Fruit fly (Drosophila melanogaster) whole organism, embryonic: ENCODE data around the gene CG16789.

Experiments
- ATbp ChIP-seq: fragments of 200-800 bp; sonication (Bioruptor generic); optimal IDR thresholded peaks from 2 replicates; lab custom pipeline; 2017; ENCODE audit warnings: missing biosample characterization, mild to moderate bottlenecking, missing genetic modification characterization, missing genetic modification reagents
- Ada2b ChIP-seq: fragments of 200-800 bp; sonication (Bioruptor generic); IDR thresholded peaks from 2 replicates; pipeline ENCODE4 v1.3.6; 2022; ENCODE audit warnings: missing biosample characterization, missing genetic modification characterization
- Antp ChIP-seq: fragments of 200-800 bp; sonication (Bioruptor generic); optimal IDR thresholded peaks from 3 replicates; lab custom pipeline; 2016; ENCODE audit warnings: missing biosample characterization, missing genetic modification characterization
- Atf6 ChIP-seq: fragments of 200-800 bp; sonication (Bioruptor generic); IDR thresholded peaks from 2 replicates; pipeline ENCODE4 v1.3.6; 2022; ENCODE audit warnings: missing biosample characterization, missing genetic modification characterization
- Bteb2 ChIP-seq: fragments of 200-800 bp; sonication (Bioruptor generic); optimal IDR thresholded peaks from 2 replicates; lab custom pipeline; 2016; ENCODE audit warnings: missing biosample characterization, missing genetic modification characterization
- CG10267 ChIP-seq: fragments of 200-800 bp; sonication (Bioruptor generic); optimal IDR thresholded peaks from 2 replicates; lab custom pipeline; 2018; ENCODE audit warnings: missing biosample characterization, mild to moderate bottlenecking, missing genetic modification characterization, moderate library complexity
- CG10462 ChIP-seq: fragments of 200-800 bp; sonication (Bioruptor generic); optimal IDR thresholded peaks from 2 replicates; lab custom pipeline; 2016; ENCODE audit warnings: missing biosample characterization, missing genetic modification characterization
- CG11247 ChIP-seq: fragments of 200-800 bp; sonication (Bioruptor generic); IDR thresholded peaks from 2 replicates; pipeline ENCODE4 v1.3.6; 2022; ENCODE audit warnings: missing biosample characterization, missing genetic modification characterization
- CG11456 ChIP-seq: fragments of 200-800 bp; sonication (Bioruptor generic); IDR thresholded peaks from 3 replicates; pipeline ENCODE4 v1.3.6; 2022; ENCODE audit warnings: missing biosample characterization, missing genetic modification characterization
- CG13287 ChIP-seq: fragments of 200-800 bp; sonication (Bioruptor generic); IDR thresholded peaks from 2 replicates; pipeline ENCODE4 v1.3.6; 2022; ENCODE audit warnings: missing biosample characterization, missing genetic modification characterization; ENCODE audit not compliant: partially characterized antibody
- CG13424 ChIP-seq: fragments of 200-800 bp; sonication (Bioruptor generic); optimal IDR thresholded peaks from 2 replicates; lab custom pipeline; 2019; ENCODE audit warnings: missing biosample characterization, mild to moderate bottlenecking, missing genetic modification characterization, moderate library complexity
- CG17829 ChIP-seq: fragments of 200-800 bp; optimal IDR thresholded peaks from 2 replicates; lab custom pipeline; 2019; ENCODE audit warnings: missing biosample characterization, mild to moderate bottlenecking, missing genetic modification characterization, moderate library complexity
- CG32767 ChIP-seq: fragments of 200-800 bp; sonication (Bioruptor generic); IDR thresholded peaks from 2 replicates; pipeline ENCODE4 v1.3.6; 2022; ENCODE audit warnings: missing biosample characterization, missing genetic modification characterization
- CG3726 ChIP-seq: fragments of 200-800 bp; sonication (Bioruptor generic); IDR thresholded peaks from 3 replicates; pipeline ENCODE4, ENCODE4 v1.3.6; 2022; ENCODE audit warnings: missing biosample characterization, missing genetic modification characterization
- CG4854 ChIP-seq: fragments of 200-800 bp; sonication (Bioruptor generic); optimal IDR thresholded peaks from 2 replicates; lab custom pipeline; 2016; ENCODE audit warnings: missing biosample characterization, missing genetic modification characterization, inconsistent platforms
- CG5180 ChIP-seq: fragments of 200-800 bp; sonication (Bioruptor generic); optimal IDR thresholded peaks from 3 replicates; lab custom pipeline; 2017; ENCODE audit warnings: missing biosample characterization, missing genetic modification characterization, mild to moderate bottlenecking, moderate library complexity, missing genetic modification reagents
- CG6254 ChIP-seq: fragments of 200-800 bp; sonication (Bioruptor generic); optimal IDR thresholded peaks from 3 replicates; lab custom pipeline; 2017; ENCODE audit warnings: mild to moderate bottlenecking, missing biosample characterization, missing genetic modification reagents, missing genetic modification characterization
- CG6272 ChIP-seq: fragments of 200-800 bp; sonication (Bioruptor generic); IDR thresholded peaks from 2 replicates; pipeline ENCODE4 v1.3.6; 2022; ENCODE audit warnings: missing biosample characterization, missing genetic modification characterization
- CG6683 ChIP-seq: fragments of 200-800 bp; sonication (Bioruptor generic); optimal IDR thresholded peaks from 2 replicates; lab custom pipeline; 2017; ENCODE audit warnings: missing biosample characterization, mild to moderate bottlenecking, missing genetic modification characterization, missing genetic modification reagents
- CG9727 ChIP-seq: fragments of 200-800 bp; sonication (Bioruptor generic); optimal IDR thresholded peaks from 3 replicates; lab custom pipeline; 2017; ENCODE audit warnings: missing biosample characterization, mild to moderate bottlenecking, missing genetic modification characterization
- CkIIα-i1 ChIP-seq: fragments of 200-800 bp; sonication (Bioruptor generic); IDR thresholded peaks from 2 replicates; pipeline ENCODE4 v1.3.6; 2022; ENCODE audit warnings: missing biosample characterization, missing genetic modification characterization
- Fer1 ChIP-seq: fragments of 200-800 bp; sonication (Bioruptor generic); optimal IDR thresholded peaks from 2 replicates; lab custom pipeline; 2017; ENCODE audit warnings: missing biosample characterization, mild to moderate bottlenecking, missing genetic modification characterization
- HLH54F ChIP-seq: fragments of 200-800 bp; sonication (Bioruptor generic); optimal IDR thresholded peaks from 3 replicates; lab custom pipeline; 2016; ENCODE audit warnings: missing biosample characterization, missing genetic modification characterization
- HmgZ ChIP-seq: fragments of 200-800 bp; sonication (Bioruptor generic); optimal IDR thresholded peaks from 2 replicates; lab custom pipeline; 2018; ENCODE audit warnings: missing biosample characterization, mild to moderate bottlenecking, missing genetic modification characterization
- MESR4 ChIP-seq: fragments of 200-800 bp; sonication (Bioruptor generic); optimal IDR thresholded peaks from 2 replicates; lab custom pipeline; 2018; ENCODE audit warnings: missing biosample characterization, mild to moderate bottlenecking, missing genetic modification characterization, moderate library complexity
- Mrtf ChIP-seq: fragments of 200-800 bp; sonication (Bioruptor generic); IDR thresholded peaks from 3 replicates; pipeline ENCODE4 v1.3.6; 2022; ENCODE audit warnings: missing biosample characterization, missing genetic modification characterization
- Nf-YA ChIP-seq: fragments of 200-800 bp; sonication (Bioruptor generic); IDR thresholded peaks from 2 replicates; pipeline ENCODE4 v1.3.6; 2022; ENCODE audit warnings: missing biosample characterization, missing genetic modification characterization
- Oaz ChIP-seq: fragments of 200-800 bp; sonication (Bioruptor generic); IDR thresholded peaks from 2 replicates; pipeline ENCODE4 v1.3.6; 2022; ENCODE audit warnings: missing biosample characterization, missing genetic modification characterization
- Pdp1 ChIP-seq, 2 experiments: fragments of 200-800 bp; sonication (Bioruptor generic); optimal IDR thresholded peaks; 3 replicates each; lab custom pipeline; 2016; ENCODE audit warnings: missing biosample characterization in 2 of 2, missing genetic modification characterization in 2 of 2, mild to moderate bottlenecking in 1 of 2, moderate library complexity in 1 of 2
- TFAM ChIP-seq: fragments of 200-800 bp; sonication (Bioruptor generic); optimal IDR thresholded peaks from 2 replicates; lab custom pipeline; 2017; ENCODE audit warnings: missing biosample characterization, missing genetic modification characterization, inconsistent platforms
- Taf1 ChIP-seq: fragments of 200-800 bp; sonication (Bioruptor generic); IDR thresholded peaks from 2 replicates; pipeline ENCODE4 v1.3.6; 2022; ENCODE audit warnings: missing biosample characterization, missing genetic modification characterization
- Xbp1 ChIP-seq: fragments of 200-800 bp; sonication (Bioruptor generic); optimal IDR thresholded peaks from 3 replicates; lab custom pipeline; 2016; ENCODE audit warnings: missing biosample characterization, mild to moderate bottlenecking, missing genetic modification characterization
- ac ChIP-seq: fragments of 200-800 bp; sonication (Bioruptor generic); optimal IDR thresholded peaks from 3 replicates; lab custom pipeline; 2017; ENCODE audit warnings: missing biosample characterization, mild to moderate bottlenecking, missing genetic modification characterization
- al ChIP-seq: fragments of 200-800 bp; sonication (Bioruptor generic); IDR thresholded peaks from 2 replicates; pipeline ENCODE4 v1.3.6; 2022; ENCODE audit warnings: missing biosample characterization, missing genetic modification characterization
- fd102C ChIP-seq: fragments of 200-800 bp; sonication (Bioruptor generic); optimal IDR thresholded peaks from 2 replicates; lab custom pipeline; 2018; ENCODE audit warnings: missing biosample characterization, mild to moderate bottlenecking, missing genetic modification characterization, moderate library complexity
- gem ChIP-seq: fragments of 200-800 bp; sonication (Bioruptor generic); optimal IDR thresholded peaks from 2 replicates; lab custom pipeline; 2019; ENCODE audit warnings: missing biosample characterization, mild to moderate bottlenecking, missing genetic modification characterization, moderate library complexity
- hb ChIP-seq: fragments of 200-800 bp; sonication (Bioruptor generic); IDR thresholded peaks from 3 replicates; pipeline ENCODE4 v1.3.6; 2022; ENCODE audit warnings: missing biosample characterization, missing genetic modification characterization; ENCODE audit not compliant: partially characterized antibody
- jigr1 ChIP-seq: fragments of 200-800 bp; sonication (Bioruptor generic); IDR thresholded peaks from 3 replicates; pipeline ENCODE4 v1.3.6; 2022; ENCODE audit warnings: missing biosample characterization, missing genetic modification characterization
- kni ChIP-seq: fragments of 200-800 bp; sonication (Bioruptor generic); optimal IDR thresholded peaks from 3 replicates; lab custom pipeline; 2017; ENCODE audit warnings: mild to moderate bottlenecking, missing biosample characterization, missing genetic modification reagents, missing genetic modification characterization
- lbe ChIP-seq: fragments of 200-800 bp; sonication (Bioruptor generic); optimal IDR thresholded peaks from 2 replicates; lab custom pipeline; 2016; ENCODE audit warnings: missing biosample characterization, mild to moderate bottlenecking, missing genetic modification characterization
- onecut ChIP-seq: fragments of 200-800 bp; sonication (Bioruptor generic); IDR thresholded peaks from 2 replicates; pipeline ENCODE4 v1.3.6; 2022; ENCODE audit warnings: missing biosample characterization, missing genetic modification characterization
- run ChIP-seq: fragments of 200-800 bp; sonication (Bioruptor generic); optimal IDR thresholded peaks from 3 replicates; lab custom pipeline; 2018; ENCODE audit warnings: missing biosample characterization, mild to moderate bottlenecking, missing genetic modification characterization
- scrt ChIP-seq: fragments of 200-800 bp; sonication (Bioruptor generic); optimal IDR thresholded peaks from 2 replicates; lab custom pipeline; 2018; ENCODE audit warnings: missing biosample characterization, mild to moderate bottlenecking, missing genetic modification characterization, moderate library complexity
- seq ChIP-seq: fragments of 200-800 bp; sonication (Bioruptor generic); IDR thresholded peaks from 2 replicates; pipeline ENCODE4 v1.3.6; 2022; ENCODE audit warnings: missing biosample characterization, missing genetic modification characterization
- sisA ChIP-seq: fragments of 200-800 bp; sonication (Bioruptor generic); IDR thresholded peaks from 2 replicates; pipeline ENCODE4 v1.3.6; 2022; ENCODE audit warnings: missing biosample characterization, missing genetic modification characterization
- slp2 ChIP-seq: fragments of 200-800 bp; sonication (Bioruptor generic); optimal IDR thresholded peaks from 2 replicates; lab custom pipeline; 2016; ENCODE audit warnings: missing biosample characterization, missing genetic modification characterization
- sna ChIP-seq: fragments of 200-800 bp; sonication (Bioruptor generic); IDR thresholded peaks from 2 replicates; pipeline ENCODE4 v1.3.6; 2022; ENCODE audit warnings: missing biosample characterization, missing genetic modification characterization; ENCODE audit not compliant: partially characterized antibody
- stc ChIP-seq: fragments of 200-800 bp; sonication (Bioruptor generic); IDR thresholded peaks from 2 replicates; pipeline ENCODE4 v1.3.6; 2022; ENCODE audit warnings: missing biosample characterization, missing genetic modification characterization
- tap ChIP-seq: fragments of 200-800 bp; optimal IDR thresholded peaks from 3 replicates; lab custom pipeline; 2019; ENCODE audit warnings: missing biosample characterization, mild to moderate bottlenecking, missing genetic modification characterization, moderate library complexity
- yki ChIP-seq: fragments of >200 bp; optimal IDR thresholded peaks from 3 replicates; lab custom pipeline; 2018
- zfh2 ChIP-seq: fragments of 200-800 bp; sonication (Bioruptor generic); optimal IDR thresholded peaks from 2 replicates; lab custom pipeline; 2016; ENCODE audit warnings: missing biosample characterization, missing genetic modification characterization

CG16789 gene

DNA sequence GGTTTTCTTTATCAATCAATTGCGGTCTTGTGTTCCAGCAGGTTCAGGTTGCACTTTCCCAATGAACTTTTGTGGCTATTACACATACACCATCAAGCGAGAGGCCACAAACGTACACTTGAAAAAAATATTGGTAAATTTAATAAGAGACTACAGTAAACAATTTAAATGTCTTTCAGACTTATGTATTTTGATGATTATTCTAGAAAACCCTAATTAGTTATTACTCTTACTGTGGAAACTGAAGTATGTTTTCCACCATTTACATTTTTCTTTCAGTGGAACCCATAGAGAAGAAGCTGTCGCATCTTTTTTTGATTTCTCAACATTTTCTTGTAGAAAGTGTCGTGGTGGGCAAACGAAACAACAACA is 31.9 kb upstream of the CG16789 start (continued):
- peak; percentile 94 for TF ChIP-seq tap
- TF ChIP-seq fd102C: no peak
- TF ChIP-seq MESR4 (GFP tag; lab: Kevin White, UChicago): peak; percentile 16
- TF ChIP-seq Atf6 (GFP tag; lab: Robert Waterston, UW): peak; percentile 89
- peak; percentile 78 for TF ChIP-seq CG6272 (GFP tag; lab: Robert Waterston, UW)
- TF ChIP-seq HmgZ (tag; lab: Kevin White, UChicago): peak; percentile 89
- TF ChIP-seq al (GFP tag; lab: Robert Waterston, UW): peak; percentile 84
- TF ChIP-seq CG9727 (GFP tag; lab: Kevin White, UChicago): peak; percentile 85
- peak; percentile 86 for TF ChIP-seq Antp (GFP tag; lab: Kevin White, UChicago)
- TF ChIP-seq sna: no peak
- TF ChIP-seq Xbp1: peak; percentile 95
- TF ChIP-seq HLH54F (GFP tag; lab: Kevin White, UChicago): peak; percentile 82
- TF ChIP-seq seq (GFP tag; lab: Robert Waterston, UW): peak; percentile 82
- TF ChIP-seq Fer1 (GFP tag; lab: Kevin White, UChicago): peak; percentile 78
- TF ChIP-seq Bteb2 (GFP tag; lab: Kevin White, UChicago): peak; percentile 89
- TF ChIP-seq Ada2b (GFP tag; lab: Robert Waterston, UW): peak; percentile 92
- TF ChIP-seq CG32767 (GFP tag; lab: Robert Waterston, UW): peak; percentile 74; the same call in 1 of the 2 replicates
- peak; percentile 85 for TF ChIP-seq CG4854
- TF ChIP-seq CG6683 (GFP tag; lab: Kevin White, UChicago): peak; percentile 65
- TF ChIP-seq zfh2: peak; percentile 70
- TF ChIP-seq TFAM (GFP tag; lab: Kevin White, UChicago): peak; percentile 65
- no peak for TF ChIP-seq CG5180
- TF ChIP-seq Mrtf: peak; percentile 84; the same call in 1 of the 3 replicates
- peak; percentile 85; the same call in 1 of the 3 replicates for TF ChIP-seq CG3726
- TF ChIP-seq onecut (GFP tag; lab: Robert Waterston, UW): peak; percentile 75
- TF ChIP-seq Pdp1 (GFP tag; optimal IDR thresholded peaks at IDR 0.05; lab: Kevin White, UChicago): peak; percentile 87 to 91
- TF ChIP-seq CG11456 (GFP tag; lab: Robert Waterston, UW): peak; percentile 88; the same call in 2 of the 3 replicates
- TF ChIP-seq jigr1 (GFP tag; lab: Robert Waterston, UW): peak; percentile 81
- peak; percentile 84 for TF ChIP-seq Nf-YA
- TF ChIP-seq CG17829 (tag; lab: Kevin White, UChicago): peak; percentile 95
- TF ChIP-seq kni (GFP tag; lab: Kevin White, UChicago): no peak
- TF ChIP-seq scrt: peak; percentile 81
- TF ChIP-seq CG10267 (tag; lab: Kevin White, UChicago): peak; percentile 88
- peak; percentile 88 for TF ChIP-seq slp2
- TF ChIP-seq lbe (GFP tag; lab: Kevin White, UChicago): peak; percentile 35
- TF ChIP-seq ATbp (GFP tag; lab: Kevin White, UChicago): peak; percentile 96
- TF ChIP-seq Taf1 (GFP tag; lab: Robert Waterston, UW): peak; percentile 63; the same call in 1 of the 2 replicates
- TF ChIP-seq yki (lab: Kevin White, UChicago): no peak
- TF ChIP-seq stc (GFP tag; lab: Robert Waterston, UW): peak; percentile 93
- peak; percentile 81 for TF ChIP-seq CG11247 (GFP tag; lab: Robert Waterston, UW)
- peak; percentile 2 for TF ChIP-seq ac (GFP tag; lab: Kevin White, UChicago)
- no peak for TF ChIP-seq hb (GFP tag; lab: Robert Waterston, UW)
- peak; percentile 98 for TF ChIP-seq gem (tag; lab: Kevin White, UChicago)
- peak; percentile 92 for TF ChIP-seq sisA (GFP tag; lab: Robert Waterston, UW)
- peak; percentile 39; the same call in 1 of the 2 replicates for TF ChIP-seq CkIIα-i1
- TF ChIP-seq run: peak; percentile 94
- TF ChIP-seq CG13287: no peak
- peak; percentile 95 for TF ChIP-seq CG13424 (tag; lab: Kevin White, UChicago)
- peak; percentile 93 for TF ChIP-seq CG6254 (GFP tag; lab: Kevin White, UChicago)
- TF ChIP-seq CG10462 (GFP tag; lab: Kevin White, UChicago): peak; percentile 83
- peak; percentile 73 for TF ChIP-seq Oaz (GFP tag; lab: Robert Waterston, UW)
